Worm (Caenorhabditis elegans) whole organism, L3 larva: ENCODE measurements around the gene T28A11.2.

ENCODE experiments used
- egl-27 ChIP-seq: sonication (generic microtip); optimal IDR thresholded peaks from 4 replicates; lab custom pipeline; 2017; ENCODE audit warnings: missing biosample characterization, missing genetic modification reagents, missing genetic modification characterization
- lin-39 ChIP-seq: fragments of 150-350 bp; optimal IDR thresholded peaks from 2 replicates; lab custom pipeline; 2018; ENCODE audit warnings: missing biosample characterization, missing genetic modification reagents, missing genetic modification characterization
- mdl-1 ChIP-seq: fragments of 150-350 bp; optimal IDR thresholded peaks from 2 replicates; lab custom pipeline; 2014; ENCODE audit warnings: missing biosample characterization, missing genetic modification characterization
- nfya-1 ChIP-seq: sonication (generic microtip); optimal IDR thresholded peaks from 2 replicates; lab custom pipeline; 2017; ENCODE audit warnings: missing genetic modification characterization, mild to moderate bottlenecking, missing compliant biosample characterization, antibody characterized with exemption, moderate library complexity; ENCODE audit not compliant: insufficient read depth

- TF ChIP-seq mdl-1 (tag; lab: Kevin White, UChicago) (no peak), nfya-1 (no peak), lin-39 (no peak), egl-27 (no peak)
Observed at ce11 chrV:3234887-3235286, 45.3 kb upstream of the T28A11.2 start, which contains the start of gene K08D9.6.
